Worm (Caenorhabditis elegans) whole organism, early embryonic: ENCODE data around the gene sek-3.

Experiments used
- ama-1 ChIP-seq: fragments of 150-350 bp; optimal IDR thresholded peaks from 2 replicates; lab custom pipeline; 2014
- ceh-36 ChIP-seq: sonication (generic microtip); optimal IDR thresholded peaks from 2 replicates; lab custom pipeline; 2016; ENCODE audit warnings: missing genetic modification characterization, inconsistent platforms, missing compliant biosample characterization
- ets-7 ChIP-seq: sonication (generic microtip); optimal IDR thresholded peaks from 2 replicates; lab custom pipeline; 2016; ENCODE audit warnings: missing genotype, missing genetic modification characterization, missing compliant biosample characterization
- flt-1 ChIP-seq: fragments of 200-800 bp; sonication (Bioruptor generic); IDR thresholded peaks from 2 replicates; pipeline ENCODE4 v1.3.6; 2022; ENCODE audit warnings: missing genetic modification characterization, missing compliant biosample characterization
- hmbx-1 ChIP-seq: sonication (generic microtip); optimal IDR thresholded peaks from 2 replicates; lab custom pipeline; 2016; ENCODE audit warnings: mild to moderate bottlenecking, missing genetic modification characterization, missing compliant biosample characterization
- hnd-1 ChIP-seq: sonication (generic microtip); optimal IDR thresholded peaks from 2 replicates; lab custom pipeline; 2016; ENCODE audit warnings: missing genetic modification characterization, missing compliant biosample characterization
- pes-1 ChIP-seq: fragments of 200-800 bp; sonication (Bioruptor generic); IDR thresholded peaks from 2 replicates; pipeline ENCODE4 v1.3.6; 2022; ENCODE audit warnings: missing genetic modification reagents, missing genetic modification characterization, missing compliant biosample characterization
- sea-1 ChIP-seq: fragments of 200-800 bp; sonication (Bioruptor generic); conservative IDR thresholded peaks from 2 replicates; pipeline ENCODE4 v1.3.6; 2022; ENCODE audit warnings: missing genetic modification characterization, missing compliant biosample characterization
- tra-4 ChIP-seq: sonication (generic microtip); optimal IDR thresholded peaks from 2 replicates; lab custom pipeline; 2017; ENCODE audit warnings: missing genetic modification characterization, missing compliant biosample characterization

- TF ChIP-seq tra-4 (tag; lab: Kevin White, UChicago) = no peak
- TF ChIP-seq ceh-36 = no peak
- peak; percentile 39 for TF ChIP-seq ama-1 (lab: Kevin White, UChicago)
- TF ChIP-seq hnd-1 (tag; lab: Kevin White, UChicago) = no peak
- TF ChIP-seq hmbx-1 = no peak
- TF ChIP-seq pes-1 (GFP tag; lab: Robert Waterston, UW) = no peak
- TF ChIP-seq ets-7 = no peak
- TF ChIP-seq flt-1 (GFP tag; lab: Robert Waterston, UW) = no peak
- TF ChIP-seq sea-1 (GFP tag; lab: Robert Waterston, UW) = 0 out of 2 replicates have a peak, but pooled peaks have one; percentile 68
These were observed 48.5 kb upstream of the sek-3 start, which contains the start of gene M03F4.6 for ce11 chrX:4969228-4969627.
